Worm (Caenorhabditis elegans) whole organism, L1 larva: ENCODE data around the gene cylc-1.

Experiments
- fkh-10 ChIP-seq: sonication (generic microtip); optimal IDR thresholded peaks from 2 replicates; lab custom pipeline; 2017; ENCODE audit warnings: missing biosample characterization, missing genetic modification reagents, missing genetic modification characterization
- fkh-4 ChIP-seq: sonication (generic microtip); optimal IDR thresholded peaks from 2 replicates; lab custom pipeline; 2016; ENCODE audit warnings: missing compliant biosample characterization, missing genetic modification characterization, borderline replicate concordance
- grh-1 ChIP-seq: fragments of 200-800 bp; sonication (Bioruptor generic); IDR thresholded peaks from 2 replicates; pipeline ENCODE4 v1.3.6; 2022; ENCODE audit warnings: missing genetic modification reagents, missing genetic modification characterization, missing compliant biosample characterization
- lin-15B ChIP-seq: fragments of 150-350 bp; sonication (generic microtip); optimal IDR thresholded peaks from 3 replicates; lab custom pipeline; 2014; ENCODE audit warnings: missing biosample characterization, missing genetic modification characterization
- lin-39 ChIP-seq: fragments of 150-350 bp; optimal IDR thresholded peaks from 2 replicates; lab custom pipeline; 2014; ENCODE audit warnings: missing biosample characterization, missing genetic modification reagents, missing genetic modification characterization
- nhr-11 ChIP-seq: fragments of 150-350 bp; optimal IDR thresholded peaks from 2 replicates; lab custom pipeline; 2014; ENCODE audit warnings: missing biosample characterization, missing genetic modification characterization
- nhr-84 ChIP-seq: sonication (generic microtip); optimal IDR thresholded peaks from 2 replicates; lab custom pipeline; 2017; ENCODE audit warnings: missing biosample characterization, missing genetic modification characterization
- pag-3 ChIP-seq: sonication (generic microtip); optimal IDR thresholded peaks from 2 replicates; lab custom pipeline; 2017; ENCODE audit warnings: missing genetic modification characterization, mild to moderate bottlenecking, missing compliant biosample characterization, antibody characterized with exemption, borderline replicate concordance; ENCODE audit not compliant: insufficient read depth
- snpc-4 ChIP-seq: fragments of 150-350 bp; optimal IDR thresholded peaks from 2 replicates; lab custom pipeline; 2014; ENCODE audit warnings: missing biosample characterization, missing genetic modification characterization
- sox-4 ChIP-seq: sonication (generic microtip); optimal IDR thresholded peaks from 2 replicates; lab custom pipeline; 2016; ENCODE audit warnings: missing genetic modification characterization, missing compliant biosample characterization
- ztf-11 ChIP-seq, 2 experiments: sonication (generic microtip); optimal IDR thresholded peaks; 2 replicates each; lab custom pipeline; 2016 to 2017; ENCODE audit warnings: missing genetic modification characterization in 2 of 2, missing biosample characterization in 1 of 2, missing compliant biosample characterization in 1 of 2

ce11 chrIV:5186480-5187205 lies 38.9 kb downstream of the cylc-1 start, which contains the start of the genes W03F8.6 and mtrf-1L:
- no peak for TF ChIP-seq snpc-4 (tag; lab: Kevin White, UChicago)
- no peak for TF ChIP-seq fkh-4 (tag; lab: Kevin White, UChicago)
- no peak for TF ChIP-seq nhr-84 (tag; lab: Kevin White, UChicago)
- TF ChIP-seq lin-15B, result no peak
- TF ChIP-seq grh-1 (GFP tag; lab: Robert Waterston, UW), result no peak
- TF ChIP-seq nhr-11, result no peak
- TF ChIP-seq ztf-11 (tag; optimal IDR thresholded peaks at IDR 0.05; lab: Kevin White, UChicago), result no peak
- TF ChIP-seq pag-3 (tag; lab: Kevin White, UChicago), result no peak
- TF ChIP-seq lin-39 (tag; lab: Kevin White, UChicago), result no peak
- TF ChIP-seq fkh-10, result no peak
- no peak for TF ChIP-seq sox-4 (tag; lab: Kevin White, UChicago)
